Worm (Caenorhabditis elegans) whole organism, L2 larva: ENCODE data around the gene F44A2.3.

Experiments
- dmd-4 ChIP-seq: sonication (generic microtip); optimal IDR thresholded peaks from 2 replicates; lab custom pipeline; 2017; ENCODE audit warnings: missing biosample characterization, missing genetic modification characterization
- elt-1 ChIP-seq: fragments of 150-350 bp; optimal IDR thresholded peaks from 2 replicates; lab custom pipeline; 2014; ENCODE audit warnings: missing biosample characterization, missing genetic modification characterization
- fos-1 ChIP-seq: fragments of 150-350 bp; optimal IDR thresholded peaks from 2 replicates; lab custom pipeline; 2014; ENCODE audit warnings: missing biosample characterization, missing genetic modification characterization

DNA sequence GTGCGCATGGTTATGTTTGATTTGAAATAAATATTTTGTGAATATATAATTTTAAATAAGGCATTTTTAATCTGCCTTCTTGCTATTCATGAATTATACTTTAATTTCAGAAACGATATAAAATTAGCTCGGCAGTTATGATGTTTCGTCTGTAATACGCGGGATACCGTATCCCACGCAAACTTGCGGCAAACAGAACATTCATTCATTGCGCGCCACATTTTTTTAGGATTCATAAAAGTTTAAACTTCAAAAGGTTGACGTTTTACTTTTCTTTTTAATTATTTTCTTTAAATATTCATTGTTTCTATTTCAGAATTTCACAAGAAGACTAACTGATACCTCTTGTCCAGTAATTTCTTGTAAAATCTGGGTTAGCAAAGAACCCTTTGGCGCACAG is 17.7 kb downstream of the F44A2.3 start, which contains the start of gene tag-153:
- TF ChIP-seq dmd-4 (tag; lab: Kevin White, UChicago) (no peak), elt-1 (tag; lab: Kevin White, UChicago) (no peak), fos-1 (no peak)
